Fruit fly (Drosophila melanogaster) whole organism, pupa: Measurements from ENCODE around the gene CG13700.

ENCODE experiments used
- CG12605 ChIP-seq: fragments of 200-800 bp; sonication (Bioruptor generic); IDR thresholded peaks from 2 replicates; pipeline ENCODE4 v1.3.6; 2022; ENCODE audit warnings: missing biosample characterization, missing genetic modification characterization
- CG13204 ChIP-seq: fragments of 200-800 bp; sonication (Bioruptor generic); optimal IDR thresholded peaks from 2 replicates; lab custom pipeline; 2018; ENCODE audit warnings: missing biosample characterization, mild to moderate bottlenecking, missing genetic modification characterization, moderate library complexity
- CG17806 ChIP-seq: fragments of 200-800 bp; sonication (Bioruptor generic); optimal IDR thresholded peaks from 2 replicates; lab custom pipeline; 2018; ENCODE audit warnings: missing biosample characterization, mild to moderate bottlenecking, missing genetic modification characterization, moderate library complexity
- CG32121 ChIP-seq: fragments of 200-800 bp; sonication (Bioruptor generic); IDR thresholded peaks from 2 replicates; pipeline ENCODE4 v1.3.6; 2022; ENCODE audit warnings: missing biosample characterization, missing genetic modification characterization
- CG34367 ChIP-seq: fragments of 200-800 bp; sonication (Bioruptor generic); optimal IDR thresholded peaks from 2 replicates; lab custom pipeline; 2018; ENCODE audit warnings: missing biosample characterization, mild to moderate bottlenecking, missing genetic modification characterization
- CG4496 ChIP-seq: fragments of 200-800 bp; sonication (Bioruptor generic); IDR thresholded peaks from 3 replicates; pipeline ENCODE4 v1.3.6; 2022; ENCODE audit warnings: missing biosample characterization, missing genetic modification characterization
- CG9948 ChIP-seq: fragments of 200-800 bp; sonication (Bioruptor generic); optimal IDR thresholded peaks from 2 replicates; lab custom pipeline; 2018; ENCODE audit warnings: missing biosample characterization, mild to moderate bottlenecking, missing genetic modification characterization, moderate library complexity
- EcR ChIP-seq: fragments of 200-800 bp; sonication (Bioruptor generic); optimal IDR thresholded peaks from 3 replicates; lab custom pipeline; 2019; ENCODE audit warnings: missing biosample characterization, missing genetic modification characterization, mild to moderate bottlenecking, moderate library complexity, missing genetic modification reagents
- Pif1A ChIP-seq: fragments of 200-800 bp; sonication (Bioruptor generic); optimal IDR thresholded peaks from 3 replicates; lab custom pipeline; 2016; ENCODE audit warnings: missing biosample characterization, missing genetic modification characterization
- Snoo ChIP-seq: fragments of 200-800 bp; sonication (Bioruptor generic); optimal IDR thresholded peaks from 3 replicates; lab custom pipeline; 2017; ENCODE audit warnings: missing biosample characterization, mild to moderate bottlenecking, missing genetic modification characterization, inconsistent platforms
- fd96Ca ChIP-seq: fragments of 200-800 bp; sonication (Bioruptor generic); IDR thresholded peaks from 3 replicates; pipeline ENCODE4 v1.3.6; 2022; ENCODE audit warnings: missing biosample characterization, missing genetic modification characterization
- gl ChIP-seq: fragments of 200-800 bp; sonication (Bioruptor generic); optimal IDR thresholded peaks from 2 replicates; lab custom pipeline; 2018; ENCODE audit warnings: missing biosample characterization, mild to moderate bottlenecking, missing genetic modification characterization

dm6 chr3L:18266462-18266861 is 34.6 kb downstream of the CG13700 start:
- TF ChIP-seq CG12605 (GFP tag; lab: Robert Waterston, UW) (no peak), CG34367 (tag; lab: Kevin White, UChicago) (no peak), EcR (GFP tag; lab: Kevin White, UChicago) (no peak), CG4496 (GFP tag; lab: Robert Waterston, UW) (no peak), CG13204 (GFP tag; lab: Kevin White, UChicago) (no peak), fd96Ca (no peak), Snoo (tag; lab: Kevin White, UChicago) (no peak), CG17806 (no peak), Pif1A (GFP tag; lab: Kevin White, UChicago) (no peak), CG32121 (no peak), gl (no peak), CG9948 (tag; lab: Kevin White, UChicago) (no peak)
